Fruit fly (Drosophila melanogaster) whole organism, embryonic: ENCODE results near the gene Est-Q.

Experiments
- Aef1 ChIP-seq: fragments of 200-800 bp; sonication (Bioruptor generic); IDR thresholded peaks from 3 replicates; pipeline ENCODE4 v1.3.6; 2022; ENCODE audit warnings: missing biosample characterization, missing genetic modification characterization
- C15 ChIP-seq: fragments of 200-800 bp; sonication (Bioruptor generic); IDR thresholded peaks from 3 replicates; pipeline ENCODE4 v1.3.6; 2022; ENCODE audit warnings: missing biosample characterization, missing genetic modification characterization
- CG1024 ChIP-seq: fragments of 200-800 bp; sonication (Bioruptor generic); IDR thresholded peaks from 2 replicates; pipeline ENCODE4 v1.3.6; 2022; ENCODE audit warnings: missing biosample characterization, missing genetic modification characterization
- CG11696 ChIP-seq: fragments of 200-800 bp; sonication (Bioruptor generic); IDR thresholded peaks from 2 replicates; pipeline ENCODE4 v1.3.6; 2022; ENCODE audit warnings: missing biosample characterization, missing genetic modification characterization
- CG12299 ChIP-seq: fragments of 200-800 bp; sonication (Bioruptor generic); optimal IDR thresholded peaks from 2 replicates; lab custom pipeline; 2018; ENCODE audit warnings: missing biosample characterization, mild to moderate bottlenecking, missing genetic modification characterization
- CG13424 ChIP-seq: fragments of 200-800 bp; sonication (Bioruptor generic); optimal IDR thresholded peaks from 2 replicates; lab custom pipeline; 2019; ENCODE audit warnings: missing biosample characterization, mild to moderate bottlenecking, missing genetic modification characterization, moderate library complexity
- CG13894 ChIP-seq: fragments of 200-800 bp; sonication (Bioruptor generic); optimal IDR thresholded peaks from 3 replicates; lab custom pipeline; 2018; ENCODE audit warnings: missing biosample characterization, mild to moderate bottlenecking, missing genetic modification characterization, moderate library complexity
- CG14441 ChIP-seq: fragments of 200-800 bp; sonication (Bioruptor generic); IDR thresholded peaks from 2 replicates; pipeline ENCODE4 v1.3.6; 2022; ENCODE audit warnings: missing biosample characterization, missing genetic modification characterization
- CG15011 ChIP-seq: fragments of 200-800 bp; sonication (Bioruptor generic); optimal IDR thresholded peaks from 3 replicates; lab custom pipeline; 2018; ENCODE audit warnings: missing biosample characterization, mild to moderate bottlenecking, missing genetic modification characterization
- CG15269 ChIP-seq: fragments of 200-800 bp; sonication (Bioruptor generic); optimal IDR thresholded peaks from 2 replicates; lab custom pipeline; 2018; ENCODE audit warnings: missing biosample characterization, mild to moderate bottlenecking, missing genetic modification characterization, moderate library complexity
- CG15696 ChIP-seq: fragments of 200-800 bp; sonication (Bioruptor generic); optimal IDR thresholded peaks from 2 replicates; lab custom pipeline; 2019; ENCODE audit warnings: missing biosample characterization, mild to moderate bottlenecking, missing genetic modification characterization, moderate library complexity
- CG16779 ChIP-seq: fragments of 200-800 bp; sonication (Bioruptor generic); IDR thresholded peaks from 2 replicates; pipeline ENCODE4 v1.3.6; 2022; ENCODE audit warnings: missing biosample characterization, missing genetic modification characterization
- CG16815 ChIP-seq: fragments of 200-800 bp; sonication (Bioruptor generic); optimal IDR thresholded peaks from 3 replicates; lab custom pipeline; 2017; ENCODE audit warnings: missing biosample characterization, mild to moderate bottlenecking, missing genetic modification characterization
- CG17186 ChIP-seq: fragments of 200-800 bp; sonication (Bioruptor generic); optimal IDR thresholded peaks from 3 replicates; lab custom pipeline; 2017; ENCODE audit warnings: missing biosample characterization, missing genetic modification reagents, missing genetic modification characterization
- CG17361 ChIP-seq: fragments of 200-800 bp; sonication (Bioruptor generic); IDR thresholded peaks from 3 replicates; pipeline ENCODE4 v1.3.6; 2022; ENCODE audit warnings: missing biosample characterization, missing genetic modification characterization
- CG2875 ChIP-seq: fragments of 200-800 bp; sonication (Bioruptor generic); optimal IDR thresholded peaks from 2 replicates; lab custom pipeline; 2017; ENCODE audit warnings: missing biosample characterization, mild to moderate bottlenecking, missing genetic modification characterization, missing genetic modification reagents
- CG30403 ChIP-seq: fragments of 200-800 bp; sonication (Bioruptor generic); optimal IDR thresholded peaks from 3 replicates; lab custom pipeline; 2016; ENCODE audit warnings: missing biosample characterization, missing genetic modification characterization
- CG4328 ChIP-seq: fragments of 200-800 bp; sonication (Bioruptor generic); optimal IDR thresholded peaks from 3 replicates; lab custom pipeline; 2017; ENCODE audit warnings: missing biosample characterization, missing genetic modification reagents, missing genetic modification characterization
- CG4404 ChIP-seq: fragments of 200-800 bp; sonication (Bioruptor generic); IDR thresholded peaks from 2 replicates; pipeline ENCODE4 v1.3.6; 2022; ENCODE audit warnings: missing biosample characterization, missing genetic modification characterization
- CG6272 ChIP-seq: fragments of 200-800 bp; sonication (Bioruptor generic); IDR thresholded peaks from 2 replicates; pipeline ENCODE4 v1.3.6; 2022; ENCODE audit warnings: missing biosample characterization, missing genetic modification characterization
- CG7556 ChIP-seq: fragments of 200-800 bp; sonication (Bioruptor generic); optimal IDR thresholded peaks from 2 replicates; lab custom pipeline; 2017; ENCODE audit warnings: missing biosample characterization, mild to moderate bottlenecking, missing genetic modification characterization
- CG8359 ChIP-seq: fragments of 200-800 bp; sonication (Bioruptor generic); optimal IDR thresholded peaks from 2 replicates; lab custom pipeline; 2017; ENCODE audit warnings: missing biosample characterization, mild to moderate bottlenecking, missing genetic modification characterization, borderline replicate concordance
- CHES-1-like ChIP-seq: fragments of 200-800 bp; sonication (Bioruptor generic); optimal IDR thresholded peaks from 2 replicates; lab custom pipeline; 2016; ENCODE audit warnings: missing biosample characterization, missing genetic modification characterization
- Dad ChIP-seq: fragments of 200-800 bp; sonication (Bioruptor generic); optimal IDR thresholded peaks from 3 replicates; lab custom pipeline; 2016; ENCODE audit warnings: missing biosample characterization, missing genetic modification characterization
- Gsc ChIP-seq: fragments of 200-800 bp; sonication (Bioruptor generic); IDR thresholded peaks from 2 replicates; pipeline ENCODE4 v1.3.6; 2022; ENCODE audit warnings: missing biosample characterization, missing genetic modification characterization
- HLH54F ChIP-seq: fragments of 200-800 bp; sonication (Bioruptor generic); optimal IDR thresholded peaks from 3 replicates; lab custom pipeline; 2016; ENCODE audit warnings: missing biosample characterization, missing genetic modification characterization
- MESR4 ChIP-seq: fragments of 200-800 bp; sonication (Bioruptor generic); optimal IDR thresholded peaks from 2 replicates; lab custom pipeline; 2018; ENCODE audit warnings: missing biosample characterization, mild to moderate bottlenecking, missing genetic modification characterization, moderate library complexity
- NC2β ChIP-seq: fragments of 200-800 bp; sonication (Bioruptor generic); optimal IDR thresholded peaks from 2 replicates; lab custom pipeline; 2016; ENCODE audit warnings: missing biosample characterization, missing genetic modification characterization
- Opbp ChIP-seq: fragments of 200-800 bp; sonication (Bioruptor generic); IDR thresholded peaks from 3 replicates; pipeline ENCODE4 v1.3.6; 2022; ENCODE audit warnings: missing biosample characterization, missing genetic modification characterization; ENCODE audit not compliant: partially characterized antibody
- Scr ChIP-seq: fragments of 200-800 bp; sonication (Bioruptor generic); IDR thresholded peaks from 2 replicates; pipeline ENCODE4 v1.3.6; 2022; ENCODE audit warnings: missing biosample characterization, missing genetic modification characterization; ENCODE audit not compliant: partially characterized antibody
- Sin3A ChIP-seq: fragments of >200 bp; optimal IDR thresholded peaks from 2 replicates; lab custom pipeline; 2018
- Taf1 ChIP-seq: fragments of 200-800 bp; sonication (Bioruptor generic); IDR thresholded peaks from 2 replicates; pipeline ENCODE4 v1.3.6; 2022; ENCODE audit warnings: missing biosample characterization, missing genetic modification characterization
- amos ChIP-seq: fragments of 200-800 bp; sonication (Bioruptor generic); IDR thresholded peaks from 2 replicates; pipeline ENCODE4 v1.3.6; 2022; ENCODE audit warnings: missing biosample characterization, missing genetic modification characterization; ENCODE audit not compliant: partially characterized antibody
- bcd ChIP-seq: fragments of 200-800 bp; sonication (Bioruptor generic); optimal IDR thresholded peaks from 2 replicates; lab custom pipeline; 2017; ENCODE audit warnings: missing biosample characterization, mild to moderate bottlenecking, missing genetic modification characterization
- chn ChIP-seq: fragments of 200-800 bp; sonication (Bioruptor generic); optimal IDR thresholded peaks from 2 replicates; lab custom pipeline; 2016; ENCODE audit warnings: missing biosample characterization, missing genetic modification characterization
- da ChIP-seq: fragments of 200-800 bp; sonication (Bioruptor generic); optimal IDR thresholded peaks from 2 replicates; lab custom pipeline; 2016; ENCODE audit warnings: missing biosample characterization, missing genetic modification characterization
- ems ChIP-seq: fragments of 200-800 bp; sonication (Bioruptor generic); optimal IDR thresholded peaks from 3 replicates; lab custom pipeline; 2016; ENCODE audit warnings: missing biosample characterization, missing genetic modification characterization
- en ChIP-seq: fragments of 200-800 bp; sonication (Bioruptor generic); optimal IDR thresholded peaks from 2 replicates; lab custom pipeline; 2016; ENCODE audit warnings: missing biosample characterization, missing genetic modification characterization
- grau ChIP-seq: fragments of 200-800 bp; optimal IDR thresholded peaks from 3 replicates; lab custom pipeline; 2019; ENCODE audit warnings: missing biosample characterization, mild to moderate bottlenecking, missing genetic modification characterization, moderate library complexity
- gsb ChIP-seq: fragments of 200-800 bp; sonication (Bioruptor generic); IDR thresholded peaks from 2 replicates; pipeline ENCODE4 v1.3.6; 2022; ENCODE audit warnings: missing biosample characterization, missing genetic modification characterization
- kah ChIP-seq: fragments of 200-800 bp; sonication (Bioruptor generic); optimal IDR thresholded peaks from 2 replicates; lab custom pipeline; 2018; ENCODE audit warnings: missing biosample characterization, mild to moderate bottlenecking, missing genetic modification characterization
- knrl ChIP-seq: fragments of 200-800 bp; sonication (Bioruptor generic); IDR thresholded peaks from 3 replicates; pipeline ENCODE4 v1.3.6; 2022; ENCODE audit warnings: missing biosample characterization, missing genetic modification characterization; ENCODE audit not compliant: partially characterized antibody
- lilli ChIP-seq: fragments of 200-800 bp; sonication (Bioruptor generic); optimal IDR thresholded peaks from 3 replicates; lab custom pipeline; 2016; ENCODE audit warnings: missing biosample characterization, missing genetic modification characterization
- pita ChIP-seq: fragments of 200-800 bp; sonication (Bioruptor generic); optimal IDR thresholded peaks from 2 replicates; lab custom pipeline; 2017; ENCODE audit warnings: missing biosample characterization, mild to moderate bottlenecking, missing genetic modification characterization
- run ChIP-seq: fragments of 200-800 bp; sonication (Bioruptor generic); optimal IDR thresholded peaks from 3 replicates; lab custom pipeline; 2018; ENCODE audit warnings: missing biosample characterization, mild to moderate bottlenecking, missing genetic modification characterization
- sens ChIP-seq: fragments of 200-800 bp; sonication (Bioruptor generic); peaks from one replicate; lab custom pipeline; 2016; ENCODE audit warnings: missing biosample characterization, missing genetic modification characterization
- stwl ChIP-seq: fragments of 200-800 bp; sonication (Bioruptor generic); optimal IDR thresholded peaks from 3 replicates; lab custom pipeline; 2018; ENCODE audit warnings: missing biosample characterization, mild to moderate bottlenecking, missing genetic modification characterization, moderate library complexity
- tin ChIP-seq: fragments of 200-800 bp; sonication (Bioruptor generic); optimal IDR thresholded peaks from 3 replicates; lab custom pipeline; 2016; ENCODE audit warnings: missing biosample characterization, missing genetic modification characterization
- wdn ChIP-seq: fragments of 200-800 bp; sonication (Bioruptor generic); IDR thresholded peaks from 2 replicates; pipeline ENCODE4 v1.3.6; 2022; ENCODE audit warnings: missing biosample characterization, missing genetic modification characterization

Gene Est-Q

dm6 chr3L:21515823-21516715 lies 14.8 kb downstream of the Est-Q start, which contains the start of the genes SAK and Cdk12 (continued):
- TF ChIP-seq CG2875 (GFP tag; lab: Kevin White, UChicago), result peak; percentile 63
- TF ChIP-seq CG4404, result peak; percentile 75
- TF ChIP-seq NC2β (GFP tag; lab: Kevin White, UChicago), result no peak
- peak; percentile 89 for TF ChIP-seq MESR4
- no peak for TF ChIP-seq da (GFP tag; lab: Kevin White, UChicago)
- peak; percentile 81 for TF ChIP-seq CG6272 (GFP tag; lab: Robert Waterston, UW)
- TF ChIP-seq CG8359 (GFP tag; lab: Kevin White, UChicago), result peak; percentile 55
- peak; percentile 92 for TF ChIP-seq grau
- peak; percentile 79 for TF ChIP-seq Aef1 (GFP tag; lab: Robert Waterston, UW)
- peak; percentile 52 for TF ChIP-seq amos (GFP tag; lab: Robert Waterston, UW)
- no peak for TF ChIP-seq en
- peak; percentile 90 for TF ChIP-seq CG13424 (tag; lab: Kevin White, UChicago)
- peak; percentile 60 for TF ChIP-seq Scr (GFP tag; lab: Robert Waterston, UW)
- 0 out of 3 replicates have a peak, but pooled peaks have one; percentile 56 for TF ChIP-seq C15 (GFP tag; lab: Robert Waterston, UW)
- TF ChIP-seq gsb (GFP tag; lab: Robert Waterston, UW), result peak; percentile 79
- peak; percentile 68 for TF ChIP-seq CG15011 (GFP tag; lab: Kevin White, UChicago)
- TF ChIP-seq Sin3A (lab: Kevin White, UChicago), result no peak
- TF ChIP-seq CG4328 (GFP tag; lab: Kevin White, UChicago), result peak; percentile 87
- peak; percentile 77 for TF ChIP-seq CG1024 (GFP tag; lab: Robert Waterston, UW)
- peak; percentile 87 for TF ChIP-seq CG7556 (GFP tag; lab: Kevin White, UChicago)
- TF ChIP-seq CG14441 (GFP tag; lab: Robert Waterston, UW), result peak; percentile 77
- TF ChIP-seq Taf1 (GFP tag; lab: Robert Waterston, UW), result peak; percentile 77; the same call in 1 of the 2 replicates
- TF ChIP-seq tin (GFP tag; lab: Kevin White, UChicago), result peak; percentile 86
- TF ChIP-seq stwl (tag; lab: Kevin White, UChicago), result peak; percentile 93
- peak; percentile 74 for TF ChIP-seq HLH54F (GFP tag; lab: Kevin White, UChicago)
- peak; percentile 87 for TF ChIP-seq CG16815 (GFP tag; lab: Kevin White, UChicago)
- TF ChIP-seq CG12299 (tag; lab: Kevin White, UChicago), result peak; percentile 77
- peak; percentile 12 for TF ChIP-seq ems (GFP tag; lab: Kevin White, UChicago)
- no peak; the same call in 1 of the 2 replicates for TF ChIP-seq Gsc
- peak; percentile 76 for TF ChIP-seq wdn
- TF ChIP-seq pita (GFP tag; lab: Kevin White, UChicago), result no peak
- TF ChIP-seq CG17186 (GFP tag; lab: Kevin White, UChicago), result no peak
- TF ChIP-seq Dad (GFP tag; lab: Kevin White, UChicago), result peak; percentile 48
- TF ChIP-seq run (tag; lab: Kevin White, UChicago), result peak; percentile 40
- TF ChIP-seq CHES-1-like (GFP tag; lab: Kevin White, UChicago), result peak; percentile 28
- peak; percentile 95 for TF ChIP-seq CG17361
- TF ChIP-seq CG15696 (tag; lab: Kevin White, UChicago), result peak; percentile 85
- peak; percentile 88 for TF ChIP-seq CG15269 (tag; lab: Kevin White, UChicago)
- no peak; the same call in 1 of the 2 replicates for TF ChIP-seq CG11696
- TF ChIP-seq CG16779 (GFP tag; lab: Robert Waterston, UW), result 0 out of 2 replicates have a peak, but pooled peaks have one; percentile 30
- peak; percentile 87 for TF ChIP-seq CG13894 (tag; lab: Kevin White, UChicago)
- peak; percentile 64 for TF ChIP-seq knrl (GFP tag; lab: Robert Waterston, UW)
- TF ChIP-seq lilli (GFP tag; lab: Kevin White, UChicago), result peak; percentile 82
- peak; percentile 92 for TF ChIP-seq CG30403 (GFP tag; lab: Kevin White, UChicago)
- peak; percentile 91 for TF ChIP-seq bcd (GFP tag; lab: Kevin White, UChicago)
- TF ChIP-seq Opbp, result peak; percentile 44; the same call in 1 of the 3 replicates
- TF ChIP-seq sens (GFP tag; lab: Kevin White, UChicago), result peak; percentile 91
- TF ChIP-seq chn (GFP tag; lab: Kevin White, UChicago), result peak; percentile 47
- TF ChIP-seq kah (GFP tag; lab: Kevin White, UChicago), result peak; percentile 65
